Worm (Caenorhabditis elegans) whole organism, L2 larva: Measurements from ENCODE around the gene F56C9.6.

Experiments used
- ama-1 ChIP-seq: fragments of 150-350 bp; optimal IDR thresholded peaks from 2 replicates; lab custom pipeline; 2018; ENCODE audit warnings: inconsistent platforms
- mdl-1 ChIP-seq, 2 experiments: fragments of 150-350 bp in 1 of 2; sonication (generic microtip) in 1 of 2; optimal IDR thresholded peaks; 2 replicates each; lab custom pipeline; 2017; ENCODE audit warnings: missing biosample characterization in 2 of 2, missing genetic modification characterization in 2 of 2
- ztf-11 ChIP-seq: sonication (generic microtip); optimal IDR thresholded peaks from 2 replicates; lab custom pipeline; 2017; ENCODE audit warnings: missing biosample characterization, missing genetic modification characterization

- no peak for TF ChIP-seq mdl-1 (tag; optimal IDR thresholded peaks at IDR 0.05; lab: Kevin White, UChicago)
- no peak for TF ChIP-seq ama-1
- TF ChIP-seq ztf-11 (tag; lab: Kevin White, UChicago) = no peak
Observed at ce11 chrIII:7297045-7297680, 13.4 kb downstream of the F56C9.6 start.
